Worm (Caenorhabditis elegans): Measurements from ENCODE around the gene F01D5.2.

Gene F01D5.2

ce11 chrII:14018192-14018591, 19.3 kb upstream of the F01D5.2 start (continued):
- TF ChIP-seq Y53G8AR.9 (GFP tag; conservative IDR thresholded peaks at IDR 0.05) (peak; percentile 62), snpc-4 (GFP tag; optimal IDR thresholded peaks at IDR 0.05) (peak; percentile 99), snpc-4 (tag; optimal IDR thresholded peaks at IDR 0.05) (peak; percentile 99 to 100 (median 100)), nhr-179 (tag; optimal IDR thresholded peaks at IDR 0.05) (peak; percentile 73), F23B12.7 (tag; optimal IDR thresholded peaks at IDR 0.05; ENCODE audit: insufficient read depth) (peak; percentile 81), snpc-1.1 (tag; optimal IDR thresholded peaks at IDR 0.05; ENCODE audit: insufficient read depth) (peak; percentile 99), tbx-9 (tag; optimal IDR thresholded peaks at IDR 0.05; ENCODE audit: borderline replicate concordance) (peak; percentile 14), lsl-1 (GFP tag; optimal IDR thresholded peaks at IDR 0.05) (peak; percentile 80), fkh-3 (tag; optimal IDR thresholded peaks at IDR 0.05) (peak; percentile 28), lir-1 (GFP tag; conservative IDR thresholded peaks at IDR 0.05) (no peak), madf-6 (GFP tag; IDR thresholded peaks at IDR 0.05) (peak; percentile 91), gei-17 (GFP tag; optimal IDR thresholded peaks at IDR 0.05) (peak; percentile 81), F39B2.1 (GFP tag; IDR thresholded peaks at IDR 0.05) (no peak), somi-1 (GFP tag; optimal IDR thresholded peaks at IDR 0.05) (peak; percentile 23), lin-54 (GFP tag; optimal IDR thresholded peaks at IDR 0.05) (peak; percentile 85), unc-130 (GFP tag; optimal IDR thresholded peaks at IDR 0.05) (peak; percentile 60), egrh-3 (GFP tag; IDR thresholded peaks at IDR 0.05) (peak; percentile 39; the same call in 1 of the 2 replicates), K11D2.4 (GFP tag; IDR thresholded peaks at IDR 0.05) (peak; percentile 74; the same call in 1 of the 2 replicates), Y56A3A.18 (GFP tag; IDR thresholded peaks at IDR 0.05) (peak; percentile 93), F57A8.1 (GFP tag; optimal IDR thresholded peaks at IDR 0.05) (no peak), nfyb-1 (GFP tag; IDR thresholded peaks at IDR 0.05) (peak; percentile 93), ekl-4 (GFP tag; IDR thresholded peaks at IDR 0.05) (peak; percentile 87), hrde-1 (tag; optimal IDR thresholded peaks at IDR 0.05; ENCODE audit: borderline replicate concordance) (peak; percentile 42), ccch-3 (GFP tag; optimal IDR thresholded peaks at IDR 0.05) (no peak), Y67H2A.10 (GFP tag; conservative IDR thresholded peaks at IDR 0.05) (no peak), nhr-27 (tag; optimal IDR thresholded peaks at IDR 0.05) (peak; percentile 70), snpc-3.4 (tag; optimal IDR thresholded peaks at IDR 0.05) (peak; percentile 98), ZK185.1 (tag; optimal IDR thresholded peaks at IDR 0.05; ENCODE audit: poor library complexity, severe bottlenecking) (peak; percentile 39), attf-5 (GFP tag; optimal IDR thresholded peaks at IDR 0.05) (peak; percentile 12), xnd-1 (tag; optimal IDR thresholded peaks at IDR 0.05) (peak; percentile 69), hlh-12 (tag; optimal IDR thresholded peaks at IDR 0.05) (peak; percentile 5), ceh-40 (GFP tag; IDR thresholded peaks at IDR 0.05) (no peak), lin-40 (tag; optimal IDR thresholded peaks at IDR 0.05) (peak; percentile 89), mes-4 (tag; optimal IDR thresholded peaks at IDR 0.05) (peak; percentile 69), ama-1 (optimal IDR thresholded peaks at IDR 0.05) (peak; percentile 99), ama-1 (GFP tag; optimal IDR thresholded peaks at IDR 0.05) (peak; percentile 5 to 38), repo-1 (tag; optimal IDR thresholded peaks at IDR 0.05) (peak; percentile 95), C06A6.2 (GFP tag; conservative IDR thresholded peaks at IDR 0.05) (0 out of 2 replicates have a peak, but pooled peaks have one; percentile 27), madf-10 (tag; optimal IDR thresholded peaks at IDR 0.05) (peak; percentile 48), tlf-1 (GFP tag; optimal IDR thresholded peaks at IDR 0.05) (peak; percentile 89), sea-2 (GFP tag; IDR thresholded peaks at IDR 0.05) (no peak), snpc-1.3 (tag; optimal IDR thresholded peaks at IDR 0.05; ENCODE audit: insufficient read depth) (peak; percentile 97), T07F8.4 (tag; optimal IDR thresholded peaks at IDR 0.05) (peak; percentile 39), ets-4 (GFP tag; optimal IDR thresholded peaks at IDR 0.05) (peak; percentile 0), rcor-1 (GFP tag; IDR thresholded peaks at IDR 0.05) (peak; percentile 89), die-1 (tag; optimal IDR thresholded peaks at IDR 0.05) (no peak), F57C9.4 (tag; optimal IDR thresholded peaks at IDR 0.05) (peak; percentile 32), chd-7 (tag; optimal IDR thresholded peaks at IDR 0.05) (peak; percentile 75)

Measured in whole organism, young adult.